Fruit fly (Drosophila melanogaster) whole organism, pupa: Measurements from ENCODE around the gene sea.

Experiments used
- CG10348 ChIP-seq: fragments of 200-800 bp; sonication (Bioruptor generic); IDR thresholded peaks from 2 replicates; pipeline ENCODE4 v1.3.6; 2022; ENCODE audit warnings: missing biosample characterization, missing genetic modification characterization
- gl ChIP-seq: fragments of 200-800 bp; sonication (Bioruptor generic); optimal IDR thresholded peaks from 2 replicates; lab custom pipeline; 2018; ENCODE audit warnings: missing biosample characterization, mild to moderate bottlenecking, missing genetic modification characterization
- rn ChIP-seq: fragments of 200-800 bp; sonication (Bioruptor generic); IDR thresholded peaks from 2 replicates; pipeline ENCODE4 v1.3.6; 2022; ENCODE audit warnings: missing biosample characterization, missing genetic modification characterization

dm6 chr3R:11612467-11612866, 45.6 kb upstream of the sea start:
- TF ChIP-seq rn (GFP tag; lab: Robert Waterston, UW) (no peak), gl (tag; lab: Kevin White, UChicago) (no peak), CG10348 (GFP tag; lab: Robert Waterston, UW) (no peak)
